Comparison of ENCODE assay signal across 2 worm cellular contexts in genomic region chrV:19666308-19666707, ce11.
A peak's percentile ranks its signal among the peaks of the same experiment; 100 is the strongest.
TF ChIP-seq lines count a peak whose summit lies in the region.

No protein-coding gene starts in this region.

TF ChIP-seq in whole organism, L1 larva, 84 proteins besides CTCF, POLR2A, EP300 and RAD21 (continued from another document):
- TF ChIP-seq fkh-4 (tag; optimal IDR thresholded peaks at IDR 0.05; lab: Kevin White, UChicago; ENCODE audit: borderline replicate concordance) (no peak), isw-1 (GFP tag; IDR thresholded peaks at IDR 0.05; lab: Robert Waterston, UW) (no peak), jun-1 (tag; optimal IDR thresholded peaks at IDR 0.05; lab: Kevin White, UChicago) (no peak), fkh-8 (tag; optimal IDR thresholded peaks at IDR 0.05; lab: Kevin White, UChicago) (no peak), snu-23 (GFP tag; optimal IDR thresholded peaks at IDR 0.05; lab: Kevin White, UChicago) (peak; percentile 36), tbx-2 (tag; optimal IDR thresholded peaks at IDR 0.05; lab: Kevin White, UChicago) (peak; percentile 40), pag-3 (tag; optimal IDR thresholded peaks at IDR 0.05; lab: Kevin White, UChicago; ENCODE audit: borderline replicate concordance, insufficient read depth) (no peak), rnt-1 (tag; optimal IDR thresholded peaks at IDR 0.05; lab: Kevin White, UChicago) (no peak), nhr-20 (tag; optimal IDR thresholded peaks at IDR 0.05; lab: Kevin White, UChicago) (peak; percentile 15), nhr-12 (tag; optimal IDR thresholded peaks at IDR 0.05; lab: Kevin White, UChicago) (no peak), mep-1 (tag; optimal IDR thresholded peaks at IDR 0.05; lab: Kevin White, UChicago) (no peak), dpl-1 (GFP tag; optimal IDR thresholded peaks at IDR 0.05; lab: Kevin White, UChicago) (no peak), egl-27 (tag; optimal IDR thresholded peaks at IDR 0.05; lab: Kevin White, UChicago) (no peak), unc-130 (tag; optimal IDR thresholded peaks at IDR 0.05; lab: Kevin White, UChicago) (no peak), sox-4 (tag; optimal IDR thresholded peaks at IDR 0.05; lab: Kevin White, UChicago) (no peak), aly-2 (tag; optimal IDR thresholded peaks at IDR 0.05; lab: Kevin White, UChicago) (no peak), alr-1 (tag; optimal IDR thresholded peaks at IDR 0.05; lab: Kevin White, UChicago; ENCODE audit: borderline replicate concordance) (no peak), skn-1 (tag; optimal IDR thresholded peaks at IDR 0.05; lab: Kevin White, UChicago) (no peak), nhr-85 (tag; lab: Kevin White, UChicago) (peak; percentile 94), ama-1 (optimal IDR thresholded peaks at IDR 0.05; lab: Kevin White, UChicago) (no peak), unc-30 (tag; optimal IDR thresholded peaks at IDR 0.05; lab: Kevin White, UChicago) (no peak), efl-3 (GFP tag; optimal IDR thresholded peaks at IDR 0.05; lab: Kevin White, UChicago) (no peak), tlp-1 (tag; optimal IDR thresholded peaks at IDR 0.05; lab: Kevin White, UChicago) (no peak), ceh-90 (tag; optimal IDR thresholded peaks at IDR 0.05; lab: Kevin White, UChicago) (no peak), C34B4.2 (tag; optimal IDR thresholded peaks at IDR 0.05; lab: Kevin White, UChicago) (no peak), elt-3 (tag; optimal IDR thresholded peaks at IDR 0.05; lab: Kevin White, UChicago) (no peak), nhr-28 (tag; optimal IDR thresholded peaks at IDR 0.05; lab: Kevin White, UChicago) (no peak), nhr-90 (tag; optimal IDR thresholded peaks at IDR 0.05; lab: Kevin White, UChicago; ENCODE audit: poor library complexity) (peak; percentile 48), dsc-1 (tag; optimal IDR thresholded peaks at IDR 0.05; lab: Kevin White, UChicago) (no peak), zag-1 (tag; optimal IDR thresholded peaks at IDR 0.05; lab: Kevin White, UChicago) (no peak), lir-3 (tag; optimal IDR thresholded peaks at IDR 0.05; lab: Kevin White, UChicago; ENCODE audit: poor library complexity) (no peak), mdl-1 (tag; optimal IDR thresholded peaks at IDR 0.05; lab: Kevin White, UChicago) (peak in 1 of 2 experiments; percentile 43), ets-5 (GFP tag; IDR thresholded peaks at IDR 0.05; lab: Robert Waterston, UW) (no peak), C04F5.9 (tag; optimal IDR thresholded peaks at IDR 0.05; lab: Kevin White, UChicago) (no peak), grh-1 (GFP tag; IDR thresholded peaks at IDR 0.05; lab: Robert Waterston, UW) (0 out of 2 replicates have a peak, but pooled peaks have one; percentile 18), nhr-71 (tag; optimal IDR thresholded peaks at IDR 0.05; lab: Kevin White, UChicago) (no peak), ceh-82 (tag; optimal IDR thresholded peaks at IDR 0.05; lab: Kevin White, UChicago) (peak in 1 of 3 experiments; percentile 45), nhr-11 (tag; optimal IDR thresholded peaks at IDR 0.05; lab: Kevin White, UChicago) (peak; percentile 11), egl-13 (tag; optimal IDR thresholded peaks at IDR 0.05; lab: Kevin White, UChicago) (no peak), pax-3 (tag; optimal IDR thresholded peaks at IDR 0.05; lab: Kevin White, UChicago) (no peak), elt-2 (tag; optimal IDR thresholded peaks at IDR 0.05; lab: Kevin White, UChicago) (no peak), lin-14 (GFP tag; optimal IDR thresholded peaks at IDR 0.05; lab: Kevin White, UChicago) (peak; percentile 82), blmp-1 (tag; optimal IDR thresholded peaks at IDR 0.05; lab: Kevin White, UChicago) (peak; percentile 32), hpl-2 (GFP tag; optimal IDR thresholded peaks at IDR 0.05; lab: Kevin White, UChicago) (no peak), swsn-7 (tag; optimal IDR thresholded peaks at IDR 0.05; lab: Kevin White, UChicago) (peak; percentile 15), lin-13 (GFP tag; optimal IDR thresholded peaks at IDR 0.05; lab: Kevin White, UChicago) (no peak), nhr-47 (tag; optimal IDR thresholded peaks at IDR 0.05; lab: Kevin White, UChicago) (no peak), F16B12.6 (tag; optimal IDR thresholded peaks at IDR 0.05; lab: Kevin White, UChicago) (no peak), nhr-84 (tag; optimal IDR thresholded peaks at IDR 0.05; lab: Kevin White, UChicago) (no peak), nhr-76 (tag; optimal IDR thresholded peaks at IDR 0.05; lab: Kevin White, UChicago) (no peak), vab-15 (tag; optimal IDR thresholded peaks at IDR 0.05; lab: Kevin White, UChicago) (peak; percentile 33), lsy-2 (tag; optimal IDR thresholded peaks at IDR 0.05; lab: Kevin White, UChicago) (peak in 1 of 2 experiments; percentile 34), sptf-1 (tag; optimal IDR thresholded peaks at IDR 0.05; lab: Kevin White, UChicago) (no peak), ces-1 (GFP tag; optimal IDR thresholded peaks at IDR 0.05; lab: Kevin White, UChicago) (no peak), unc-86 (tag; optimal IDR thresholded peaks at IDR 0.05; lab: Kevin White, UChicago) (no peak), hlh-4 (tag; optimal IDR thresholded peaks at IDR 0.05; lab: Kevin White, UChicago) (no peak), lin-15B (tag; optimal IDR thresholded peaks at IDR 0.05; lab: Kevin White, UChicago) (no peak), mef-2 (tag; optimal IDR thresholded peaks at IDR 0.05; lab: Kevin White, UChicago) (no peak), snpc-4 (tag; optimal IDR thresholded peaks at IDR 0.05; lab: Kevin White, UChicago) (no peak), unc-62 (GFP tag; optimal IDR thresholded peaks at IDR 0.05; lab: Kevin White, UChicago) (no peak), fkh-10 (GFP tag; optimal IDR thresholded peaks at IDR 0.05; lab: Kevin White, UChicago) (no peak), xbp-1 (tag; optimal IDR thresholded peaks at IDR 0.05; lab: Kevin White, UChicago) (no peak), unc-98 (GFP tag; IDR thresholded peaks at IDR 0.05; lab: Robert Waterston, UW) (no peak), lin-39 (tag; optimal IDR thresholded peaks at IDR 0.05; lab: Kevin White, UChicago) (no peak), nhr-237 (tag; optimal IDR thresholded peaks at IDR 0.05; lab: Kevin White, UChicago) (peak; percentile 8), ceh-63 (GFP tag; optimal IDR thresholded peaks at IDR 0.05; lab: Kevin White, UChicago) (no peak)

TF ChIP-seq in whole organism, L4 larva, 104 proteins besides CTCF, POLR2A, EP300 and RAD21 (continued from another document):
- TF ChIP-seq fkh-10 (GFP tag; optimal IDR thresholded peaks at IDR 0.05; lab: Kevin White, UChicago), result no peak
- no peak for TF ChIP-seq F10B5.3 (tag; optimal IDR thresholded peaks at IDR 0.05; lab: Kevin White, UChicago)
- TF ChIP-seq lin-29 (GFP tag; IDR thresholded peaks at IDR 0.05; lab: Robert Waterston, UW), result peak; percentile 62; the same call in 1 of the 2 replicates
- TF ChIP-seq T20F7.1 (GFP tag; optimal IDR thresholded peaks at IDR 0.05; lab: Kevin White, UChicago), result no peak
- TF ChIP-seq ctbp-1 (GFP tag; IDR thresholded peaks at IDR 0.05; lab: Robert Waterston, UW), result no peak
- TF ChIP-seq cey-2 (tag; optimal IDR thresholded peaks at IDR 0.05; lab: Kevin White, UChicago; ENCODE audit: borderline replicate concordance, insufficient read depth), result no peak
- peak; percentile 38 for TF ChIP-seq hlh-11 (tag; optimal IDR thresholded peaks at IDR 0.05; lab: Kevin White, UChicago)
- TF ChIP-seq F49E8.2 (tag; optimal IDR thresholded peaks at IDR 0.05; lab: Kevin White, UChicago; ENCODE audit: borderline replicate concordance), result no peak
- TF ChIP-seq set-16 (GFP tag; IDR thresholded peaks at IDR 0.05; lab: Robert Waterston, UW), result no peak
- no peak for TF ChIP-seq spr-3 (GFP tag; optimal IDR thresholded peaks at IDR 0.05; lab: Kevin White, UChicago)
- TF ChIP-seq nhr-10 (tag; optimal IDR thresholded peaks at IDR 0.05; lab: Kevin White, UChicago), result no peak
- no peak for TF ChIP-seq jun-1 (tag; optimal IDR thresholded peaks at IDR 0.05; lab: Kevin White, UChicago)
- TF ChIP-seq pha-4 (GFP tag; IDR thresholded peaks at IDR 0.05; lab: Robert Waterston, UW), result no peak
- no peak for TF ChIP-seq pha-4 (tag; optimal IDR thresholded peaks at IDR 0.05; lab: Kevin White, UChicago)
- no peak for TF ChIP-seq pqm-1 (tag; optimal IDR thresholded peaks at IDR 0.05; lab: Kevin White, UChicago)
- no peak for TF ChIP-seq lin-1 (GFP tag; IDR thresholded peaks at IDR 0.05; lab: Robert Waterston, UW)
- peak in 1 of 2 experiments; percentile 60 for TF ChIP-seq mdl-1 (tag; optimal IDR thresholded peaks at IDR 0.05; lab: Kevin White, UChicago)
- TF ChIP-seq hlh-30 (tag; optimal IDR thresholded peaks at IDR 0.05; lab: Kevin White, UChicago; ENCODE audit: insufficient read depth), result peak; percentile 80
- TF ChIP-seq snpc-1.2 (GFP tag; IDR thresholded peaks at IDR 0.05; lab: Robert Waterston, UW), result no peak
- no peak for TF ChIP-seq lin-39 (tag; optimal IDR thresholded peaks at IDR 0.05; lab: Kevin White, UChicago)
- no peak for TF ChIP-seq sdz-12 (GFP tag; optimal IDR thresholded peaks at IDR 0.05; lab: Kevin White, UChicago)
- no peak for TF ChIP-seq nhr-42 (GFP tag; IDR thresholded peaks at IDR 0.05; lab: Robert Waterston, UW)
- TF ChIP-seq lin-15B (tag; optimal IDR thresholded peaks at IDR 0.05; lab: Kevin White, UChicago), result no peak
- no peak for TF ChIP-seq lin-13 (GFP tag; optimal IDR thresholded peaks at IDR 0.05; lab: Kevin White, UChicago)
- TF ChIP-seq ZK546.5 (tag; optimal IDR thresholded peaks at IDR 0.05; lab: Kevin White, UChicago), result no peak
- TF ChIP-seq mes-2 (tag; optimal IDR thresholded peaks at IDR 0.05; lab: Kevin White, UChicago; ENCODE audit: poor library complexity, severe bottlenecking), result no peak
- no peak for TF ChIP-seq php-3 (GFP tag; IDR thresholded peaks at IDR 0.05; lab: Robert Waterston, UW)
- TF ChIP-seq nhr-25 (tag; optimal IDR thresholded peaks at IDR 0.05; lab: Kevin White, UChicago; ENCODE audit: borderline replicate concordance, insufficient read depth), result peak; percentile 12
- TF ChIP-seq daf-8 (GFP tag; IDR thresholded peaks at IDR 0.05; lab: Robert Waterston, UW), result no peak
- TF ChIP-seq attf-4 (tag; optimal IDR thresholded peaks at IDR 0.05; lab: Kevin White, UChicago), result no peak
- TF ChIP-seq zip-11 (GFP tag; IDR thresholded peaks at IDR 0.05; lab: Robert Waterston, UW), result no peak
